Worm (Caenorhabditis elegans): ENCODE measurements around the gene srh-68.

srh-68 gene

ce11 chrII:12467047-12467446, 40.1 kb upstream of the srh-68 start, which contains the start of gene srg-16:
Gene srg-16, plus strand, starts transcription at chrII:12467133.
- TF ChIP-seq mep-1 (tag; optimal IDR thresholded peaks at IDR 0.05): no peak
- TF ChIP-seq hlh-1 (tag; optimal IDR thresholded peaks at IDR 0.05): no peak
- no peak for TF ChIP-seq lin-32 (GFP tag; optimal IDR thresholded peaks at IDR 0.05)
- TF ChIP-seq ces-1 (GFP tag; optimal IDR thresholded peaks at IDR 0.05): no peak
- no peak for TF ChIP-seq sem-2 (GFP tag; optimal IDR thresholded peaks at IDR 0.05)
- TF ChIP-seq nhr-237 (tag; optimal IDR thresholded peaks at IDR 0.05): no peak
- no peak for TF ChIP-seq mls-2 (tag; optimal IDR thresholded peaks at IDR 0.05)
- no peak for TF ChIP-seq cnd-1 (tag; optimal IDR thresholded peaks at IDR 0.05)
- no peak for TF ChIP-seq blmp-1 (tag; optimal IDR thresholded peaks at IDR 0.05)
- no peak for TF ChIP-seq unc-120 (tag; optimal IDR thresholded peaks at IDR 0.05; ENCODE audit: poor library complexity, severe bottlenecking)
- no peak for TF ChIP-seq elt-1 (tag; optimal IDR thresholded peaks at IDR 0.05; ENCODE audit: borderline replicate concordance, insufficient read depth)
- TF ChIP-seq M03D4.4 (tag; optimal IDR thresholded peaks at IDR 0.05): no peak
- TF ChIP-seq unc-62 (GFP tag; optimal IDR thresholded peaks at IDR 0.05): no peak
- TF ChIP-seq mab-5 (tag; optimal IDR thresholded peaks at IDR 0.05): no peak
- no peak for TF ChIP-seq ceh-43 (GFP tag; optimal IDR thresholded peaks at IDR 0.05)
- TF ChIP-seq lsy-2 (tag; optimal IDR thresholded peaks at IDR 0.05): no peak
- no peak for TF ChIP-seq nhr-76 (tag; optimal IDR thresholded peaks at IDR 0.05)

- no peak for TF ChIP-seq ceh-83 (GFP tag; optimal IDR thresholded peaks at IDR 0.05)
- no peak for TF ChIP-seq hlh-1 (tag; optimal IDR thresholded peaks at IDR 0.05)
- TF ChIP-seq ces-1 (GFP tag; optimal IDR thresholded peaks at IDR 0.05): no peak
- no peak for TF ChIP-seq blmp-1 (tag; optimal IDR thresholded peaks at IDR 0.05)
- no peak for TF ChIP-seq sem-2 (GFP tag; optimal IDR thresholded peaks at IDR 0.05)
- TF ChIP-seq nhr-76 (tag; optimal IDR thresholded peaks at IDR 0.05): no peak
- no peak for TF ChIP-seq ceh-43 (GFP tag; optimal IDR thresholded peaks at IDR 0.05)
- TF ChIP-seq mab-5 (tag; optimal IDR thresholded peaks at IDR 0.05): no peak
- no peak for TF ChIP-seq nhr-237 (tag; optimal IDR thresholded peaks at IDR 0.05)
Measured at ce11 chrII:12471138-12471855, 35.8 kb upstream of the srh-68 start, which contains the start of the genes F15A4.5 and phat-8. Gene F15A4.5, minus strand, starts transcription at chrII:12471238. Gene phat-8, plus strand, starts transcription at chrII:12471805.

- TF ChIP-seq unc-39 (tag; optimal IDR thresholded peaks at IDR 0.05) (no peak), lsy-2 (tag; optimal IDR thresholded peaks at IDR 0.05) (no peak), cnd-1 (tag; optimal IDR thresholded peaks at IDR 0.05) (no peak), nhr-12 (tag; optimal IDR thresholded peaks at IDR 0.05) (no peak), ceh-83 (GFP tag; optimal IDR thresholded peaks at IDR 0.05) (no peak), unc-120 (tag; optimal IDR thresholded peaks at IDR 0.05; ENCODE audit: poor library complexity, severe bottlenecking) (no peak), mep-1 (tag; optimal IDR thresholded peaks at IDR 0.05) (no peak), unc-62 (GFP tag; optimal IDR thresholded peaks at IDR 0.05) (no peak), flh-1 (GFP tag; optimal IDR thresholded peaks at IDR 0.05) (no peak), nhr-28 (tag; optimal IDR thresholded peaks at IDR 0.05) (no peak), ceh-39 (tag; optimal IDR thresholded peaks at IDR 0.05) (no peak), lin-13 (tag; optimal IDR thresholded peaks at IDR 0.05) (no peak), blmp-1 (tag; optimal IDR thresholded peaks at IDR 0.05) (no peak), snpc-4 (tag; optimal IDR thresholded peaks at IDR 0.05) (no peak), mls-2 (tag; optimal IDR thresholded peaks at IDR 0.05) (no peak)
Measured at ce11 chrII:12473406-12473805, 33.7 kb upstream of the srh-68 start, which contains the start of gene srg-17. Gene srg-17, plus strand, starts transcription at chrII:12473706.

- TF ChIP-seq lin-13 (tag; optimal IDR thresholded peaks at IDR 0.05) (no peak), blmp-1 (tag; optimal IDR thresholded peaks at IDR 0.05) (no peak), nhr-28 (tag; optimal IDR thresholded peaks at IDR 0.05) (no peak), sem-2 (GFP tag; optimal IDR thresholded peaks at IDR 0.05) (no peak), tbx-8 (GFP tag; optimal IDR thresholded peaks at IDR 0.05) (no peak), cnd-1 (tag; optimal IDR thresholded peaks at IDR 0.05) (no peak), unc-120 (tag; optimal IDR thresholded peaks at IDR 0.05; ENCODE audit: poor library complexity, severe bottlenecking) (no peak), lin-32 (GFP tag; optimal IDR thresholded peaks at IDR 0.05) (no peak), ces-1 (GFP tag; optimal IDR thresholded peaks at IDR 0.05) (no peak), mep-1 (tag; optimal IDR thresholded peaks at IDR 0.05) (no peak), ztf-11 (tag; optimal IDR thresholded peaks at IDR 0.05) (no peak), pha-4 (tag; optimal IDR thresholded peaks at IDR 0.05) (no peak), nhr-76 (tag; optimal IDR thresholded peaks at IDR 0.05) (no peak)
Measured at ce11 chrII:12480811-12481210, 26.3 kb upstream of the srh-68 start, which contains the start of gene arrd-9. Gene arrd-9, minus strand, starts transcription at chrII:12480911.

ce11 chrII:12481645-12482044, 25.5 kb upstream of the srh-68 start:
- TF ChIP-seq M03D4.4 (tag; optimal IDR thresholded peaks at IDR 0.05) (no peak), elt-3 (tag; optimal IDR thresholded peaks at IDR 0.05) (no peak), lin-32 (GFP tag; optimal IDR thresholded peaks at IDR 0.05) (no peak), ceh-83 (GFP tag; optimal IDR thresholded peaks at IDR 0.05) (no peak), blmp-1 (tag; optimal IDR thresholded peaks at IDR 0.05) (no peak), tbx-8 (GFP tag; optimal IDR thresholded peaks at IDR 0.05) (no peak), snpc-4 (tag; optimal IDR thresholded peaks at IDR 0.05) (no peak), nhr-28 (tag; optimal IDR thresholded peaks at IDR 0.05) (no peak), lsy-2 (tag; optimal IDR thresholded peaks at IDR 0.05) (no peak), mep-1 (tag; optimal IDR thresholded peaks at IDR 0.05) (no peak)

Measured in whole organism, mixed stage, embryonic.